Fruit fly (Drosophila melanogaster) whole organism, embryonic: ENCODE data around the gene Grd.

Experiments
- Ada2b ChIP-seq: fragments of 200-800 bp; sonication (Bioruptor generic); IDR thresholded peaks from 2 replicates; pipeline ENCODE4 v1.3.6; 2022; ENCODE audit warnings: missing biosample characterization, missing genetic modification characterization
- Atf3 ChIP-seq: fragments of 200-800 bp; sonication (Bioruptor generic); optimal IDR thresholded peaks from 3 replicates; lab custom pipeline; 2016; ENCODE audit warnings: missing biosample characterization, missing genetic modification characterization
- B-H1 ChIP-seq: fragments of 200-800 bp; sonication (Bioruptor generic); IDR thresholded peaks from 3 replicates; pipeline ENCODE4 v1.3.6; 2022; ENCODE audit warnings: missing biosample characterization, missing genetic modification characterization
- CG10366 ChIP-seq: fragments of 200-800 bp; sonication (Bioruptor generic); IDR thresholded peaks from 2 replicates; pipeline ENCODE4 v1.3.6; 2022; ENCODE audit warnings: missing biosample characterization, missing genetic modification characterization
- CG10979 ChIP-seq: fragments of 200-800 bp; sonication (Bioruptor generic); optimal IDR thresholded peaks from 2 replicates; lab custom pipeline; 2018; ENCODE audit warnings: missing biosample characterization, mild to moderate bottlenecking, missing genetic modification characterization, moderate library complexity
- CG12769 ChIP-seq: fragments of 200-800 bp; sonication (Bioruptor generic); optimal IDR thresholded peaks from 2 replicates; lab custom pipeline; 2019; ENCODE audit warnings: missing biosample characterization, mild to moderate bottlenecking, missing genetic modification characterization, moderate library complexity
- CG12942 ChIP-seq: fragments of 200-800 bp; sonication (Bioruptor generic); optimal IDR thresholded peaks from 3 replicates; lab custom pipeline; 2016; ENCODE audit warnings: missing biosample characterization, missing genetic modification characterization
- CG14441 ChIP-seq: fragments of 200-800 bp; sonication (Bioruptor generic); IDR thresholded peaks from 2 replicates; pipeline ENCODE4 v1.3.6; 2022; ENCODE audit warnings: missing biosample characterization, missing genetic modification characterization
- CG15011 ChIP-seq: fragments of 200-800 bp; sonication (Bioruptor generic); optimal IDR thresholded peaks from 3 replicates; lab custom pipeline; 2018; ENCODE audit warnings: missing biosample characterization, mild to moderate bottlenecking, missing genetic modification characterization
- CG1647 ChIP-seq: fragments of 200-800 bp; sonication (Bioruptor generic); optimal IDR thresholded peaks from 3 replicates; lab custom pipeline; 2016; ENCODE audit warnings: missing biosample characterization, missing genetic modification characterization
- CG17186 ChIP-seq: fragments of 200-800 bp; sonication (Bioruptor generic); optimal IDR thresholded peaks from 3 replicates; lab custom pipeline; 2017; ENCODE audit warnings: missing biosample characterization, missing genetic modification reagents, missing genetic modification characterization
- CG17359 ChIP-seq: fragments of 200-800 bp; sonication (Bioruptor generic); optimal IDR thresholded peaks from 3 replicates; lab custom pipeline; 2018; ENCODE audit warnings: missing biosample characterization, mild to moderate bottlenecking, missing genetic modification characterization, moderate library complexity
- CG17912 ChIP-seq: fragments of 200-800 bp; sonication (Bioruptor generic); optimal IDR thresholded peaks from 2 replicates; lab custom pipeline; 2018; ENCODE audit warnings: missing biosample characterization, mild to moderate bottlenecking, missing genetic modification characterization
- CG18262 ChIP-seq: fragments of 200-800 bp; optimal IDR thresholded peaks from 3 replicates; lab custom pipeline; 2019; ENCODE audit warnings: missing biosample characterization, mild to moderate bottlenecking, missing genetic modification characterization, moderate library complexity
- CG1832 ChIP-seq: fragments of 200-800 bp; sonication (Bioruptor generic); optimal IDR thresholded peaks from 2 replicates; lab custom pipeline; 2017; ENCODE audit warnings: missing biosample characterization, mild to moderate bottlenecking, missing genetic modification characterization, inconsistent platforms
- CG2875 ChIP-seq: fragments of 200-800 bp; sonication (Bioruptor generic); optimal IDR thresholded peaks from 2 replicates; lab custom pipeline; 2017; ENCODE audit warnings: missing biosample characterization, mild to moderate bottlenecking, missing genetic modification characterization, missing genetic modification reagents
- CG30431 ChIP-seq: fragments of 200-800 bp; sonication (Bioruptor generic); optimal IDR thresholded peaks from 2 replicates; lab custom pipeline; 2017; ENCODE audit warnings: missing biosample characterization, missing genetic modification characterization
- CG5180 ChIP-seq: fragments of 200-800 bp; sonication (Bioruptor generic); optimal IDR thresholded peaks from 3 replicates; lab custom pipeline; 2017; ENCODE audit warnings: missing biosample characterization, missing genetic modification characterization, mild to moderate bottlenecking, moderate library complexity, missing genetic modification reagents
- CG6175 ChIP-seq: fragments of 200-800 bp; sonication (Bioruptor generic); IDR thresholded peaks from 3 replicates; pipeline ENCODE4 v1.3.6; 2022; ENCODE audit warnings: missing biosample characterization, missing genetic modification characterization
- CG8281 ChIP-seq: fragments of 200-800 bp; sonication (Bioruptor generic); optimal IDR thresholded peaks from 2 replicates; lab custom pipeline; 2018; ENCODE audit warnings: missing biosample characterization, mild to moderate bottlenecking, missing genetic modification characterization, moderate library complexity
- CG8359 ChIP-seq: fragments of 200-800 bp; sonication (Bioruptor generic); optimal IDR thresholded peaks from 2 replicates; lab custom pipeline; 2017; ENCODE audit warnings: missing biosample characterization, mild to moderate bottlenecking, missing genetic modification characterization, borderline replicate concordance
- CTCF ChIP-seq: fragments of 200-800 bp; sonication (Bioruptor generic); optimal IDR thresholded peaks from 2 replicates; lab custom pipeline; 2017; ENCODE audit warnings: missing biosample characterization, mild to moderate bottlenecking, missing genetic modification characterization, moderate library complexity
- Dbx ChIP-seq: fragments of 200-800 bp; sonication (Bioruptor generic); IDR thresholded peaks from 3 replicates; pipeline ENCODE4 v1.3.6; 2022; ENCODE audit warnings: missing biosample characterization, missing genetic modification characterization
- Eip74EF ChIP-seq, 2 experiments: fragments of 200-800 bp in 1 of 2; fragments of >200 bp in 1 of 2; sonication (Bioruptor generic) in 1 of 2; optimal IDR thresholded peaks; 2 replicates each; lab custom pipeline; 2017 to 2019; ENCODE audit warnings: missing biosample characterization in 2 of 2, missing genetic modification characterization in 2 of 2, mild to moderate bottlenecking in 1 of 2, moderate library complexity in 1 of 2
- Ets65A ChIP-seq: fragments of 200-800 bp; sonication (Bioruptor generic); peaks from one replicate; lab custom pipeline; 2016; ENCODE audit warnings: missing biosample characterization, missing genetic modification characterization
- Gug ChIP-seq: fragments of 200-800 bp; sonication (Bioruptor generic); IDR thresholded peaks from 4 replicates; pipeline ENCODE4 v1.3.6; 2022; ENCODE audit warnings: missing biosample characterization, missing genetic modification characterization
- HHEX ChIP-seq: fragments of 200-800 bp; sonication (Bioruptor generic); optimal IDR thresholded peaks from 3 replicates; lab custom pipeline; 2017; ENCODE audit warnings: missing biosample characterization, mild to moderate bottlenecking, missing genetic modification characterization, missing genetic modification reagents
- HLH54F ChIP-seq: fragments of 200-800 bp; sonication (Bioruptor generic); optimal IDR thresholded peaks from 3 replicates; lab custom pipeline; 2016; ENCODE audit warnings: missing biosample characterization, missing genetic modification characterization
- HmgZ ChIP-seq: fragments of 200-800 bp; sonication (Bioruptor generic); optimal IDR thresholded peaks from 2 replicates; lab custom pipeline; 2018; ENCODE audit warnings: missing biosample characterization, mild to moderate bottlenecking, missing genetic modification characterization
- Mes4 ChIP-seq: fragments of 200-800 bp; sonication (Bioruptor generic); optimal IDR thresholded peaks from 2 replicates; lab custom pipeline; 2016; ENCODE audit warnings: missing biosample characterization, missing genetic modification characterization
- Optix ChIP-seq: fragments of 200-800 bp; sonication (Bioruptor generic); IDR thresholded peaks from 3 replicates; pipeline ENCODE4 v1.3.6; 2022; ENCODE audit warnings: missing biosample characterization, missing genetic modification characterization
- Sox102F ChIP-seq: fragments of 200-800 bp; sonication (Bioruptor generic); optimal IDR thresholded peaks from 2 replicates; lab custom pipeline; 2018; ENCODE audit warnings: missing biosample characterization, mild to moderate bottlenecking, missing genetic modification characterization, moderate library complexity
- Trl ChIP-seq, 3 experiments: fragments of >200 bp in 2 of 3; fragments of 200-800 bp in 1 of 3; sonication (Bioruptor generic) in 1 of 3; optimal IDR thresholded peaks; 2 replicates in 1 of 3; 3 replicates in 2 of 3; lab custom pipeline; 2016 to 2017; ENCODE audit warnings: missing biosample characterization in 1 of 3, missing genetic modification characterization in 1 of 3
- dimm ChIP-seq: fragments of 200-800 bp; sonication (Bioruptor generic); IDR thresholded peaks from 2 replicates; pipeline ENCODE4 v1.3.6; 2022; ENCODE audit warnings: missing biosample characterization, missing genetic modification characterization
- dmrt11E ChIP-seq: fragments of 200-800 bp; sonication (Bioruptor generic); optimal IDR thresholded peaks from 3 replicates; lab custom pipeline; 2018; ENCODE audit warnings: missing biosample characterization, mild to moderate bottlenecking, missing genetic modification characterization, moderate library complexity
- fd3F ChIP-seq: fragments of 200-800 bp; sonication (Bioruptor generic); optimal IDR thresholded peaks from 2 replicates; lab custom pipeline; 2018; ENCODE audit warnings: missing biosample characterization, mild to moderate bottlenecking, missing genetic modification characterization, moderate library complexity
- gfzf ChIP-seq: fragments of 200-800 bp; sonication (Bioruptor generic); optimal IDR thresholded peaks from 2 replicates; lab custom pipeline; 2016; ENCODE audit warnings: missing biosample characterization, mild to moderate bottlenecking, missing genetic modification characterization, moderate library complexity
- hb ChIP-seq: fragments of 200-800 bp; sonication (Bioruptor generic); IDR thresholded peaks from 3 replicates; pipeline ENCODE4 v1.3.6; 2022; ENCODE audit warnings: missing biosample characterization, missing genetic modification characterization; ENCODE audit not compliant: partially characterized antibody
- hth ChIP-seq: fragments of >200 bp; optimal IDR thresholded peaks from 2 replicates; lab custom pipeline; 2017; ENCODE audit warnings: inconsistent platforms
- kni ChIP-seq: fragments of 200-800 bp; sonication (Bioruptor generic); optimal IDR thresholded peaks from 3 replicates; lab custom pipeline; 2017; ENCODE audit warnings: mild to moderate bottlenecking, missing biosample characterization, missing genetic modification reagents, missing genetic modification characterization
- lola ChIP-seq, 3 experiments: fragments of >200 bp in 2 of 3; fragments of 200-800 bp in 1 of 3; sonication (Bioruptor generic) in 1 of 3; optimal IDR thresholded peaks; 2 replicates each; lab custom pipeline; 2017 to 2019; ENCODE audit warnings: missing biosample characterization in 3 of 3, missing genetic modification characterization in 3 of 3, mild to moderate bottlenecking in 1 of 3, moderate library complexity in 1 of 3
- nau ChIP-seq: fragments of 200-800 bp; sonication (Bioruptor generic); optimal IDR thresholded peaks from 3 replicates; lab custom pipeline; 2017; ENCODE audit warnings: missing biosample characterization, mild to moderate bottlenecking, missing genetic modification characterization, missing genetic modification reagents
- pb ChIP-seq: fragments of 200-800 bp; sonication (Bioruptor generic); optimal IDR thresholded peaks from 3 replicates; lab custom pipeline; 2016; ENCODE audit warnings: missing biosample characterization, missing genetic modification characterization
- peb ChIP-seq: fragments of 200-800 bp; sonication (Bioruptor generic); IDR thresholded peaks from 2 replicates; pipeline ENCODE4 v1.3.6; 2022; ENCODE audit warnings: missing biosample characterization, missing genetic modification characterization
- pfk ChIP-seq: fragments of 200-800 bp; sonication (Bioruptor generic); optimal IDR thresholded peaks from 2 replicates; lab custom pipeline; 2018; ENCODE audit warnings: missing biosample characterization, mild to moderate bottlenecking, missing genetic modification characterization, moderate library complexity
- phol ChIP-seq: fragments of 200-800 bp; sonication (Bioruptor generic); optimal IDR thresholded peaks from 3 replicates; lab custom pipeline; 2018; ENCODE audit warnings: missing biosample characterization, mild to moderate bottlenecking, missing genetic modification characterization, moderate library complexity
- pnt ChIP-seq: fragments of 200-800 bp; sonication (Bioruptor generic); optimal IDR thresholded peaks from 3 replicates; lab custom pipeline; 2016; ENCODE audit warnings: missing biosample characterization, missing genetic modification characterization
- ro ChIP-seq: fragments of 200-800 bp; sonication (Bioruptor generic); IDR thresholded peaks from 2 replicates; pipeline ENCODE4 v1.3.6; 2022; ENCODE audit warnings: missing biosample characterization, missing genetic modification characterization
- slp2 ChIP-seq: fragments of 200-800 bp; sonication (Bioruptor generic); optimal IDR thresholded peaks from 2 replicates; lab custom pipeline; 2016; ENCODE audit warnings: missing biosample characterization, missing genetic modification characterization
- unpg ChIP-seq: fragments of 200-800 bp; sonication (Bioruptor generic); optimal IDR thresholded peaks from 3 replicates; lab custom pipeline; 2018; ENCODE audit warnings: missing biosample characterization, mild to moderate bottlenecking, missing genetic modification characterization, moderate library complexity

Gene Grd

DNA sequence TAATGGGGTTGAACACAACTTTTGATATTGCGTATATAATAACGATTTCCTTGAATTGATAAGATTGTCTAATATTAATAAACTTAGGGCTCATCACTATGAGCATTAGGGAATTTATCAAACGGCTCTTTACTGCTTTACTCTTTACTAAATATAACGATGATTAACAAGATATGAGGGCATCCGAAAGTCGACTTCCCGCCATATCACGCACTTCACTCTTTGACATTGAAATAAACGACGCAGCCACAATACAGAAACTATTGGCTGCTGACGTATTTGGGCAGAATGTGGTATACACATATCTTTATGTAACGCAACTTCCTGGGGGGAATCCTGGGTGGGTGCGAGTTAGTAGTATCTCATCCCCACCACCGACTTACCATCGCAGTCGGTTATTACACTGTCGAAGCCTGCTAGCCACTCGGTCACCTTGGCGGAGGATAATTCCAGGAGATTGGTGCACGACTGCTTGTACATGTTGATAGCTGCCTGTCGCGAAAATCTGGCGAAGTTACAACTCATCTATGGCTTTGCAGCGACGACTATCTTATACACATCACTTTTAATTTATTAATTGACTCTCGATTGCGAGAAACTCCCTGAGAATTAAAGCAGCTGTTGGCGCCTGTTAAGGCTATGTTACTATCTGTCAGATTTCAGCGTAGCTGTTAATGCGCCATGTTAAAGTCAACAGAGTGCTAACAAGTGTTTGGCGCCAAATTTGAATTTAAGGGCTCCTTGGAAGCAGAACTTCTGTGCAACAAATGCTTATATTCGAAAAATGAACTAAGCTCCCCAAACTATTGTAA is 20.0 kb downstream of the Grd start, which contains the start of gene CG5567 (continued):
- TF ChIP-seq fd3F (no peak), CG17186 (GFP tag; lab: Kevin White, UChicago) (no peak), phol (tag; lab: Kevin White, UChicago) (peak; percentile 2), slp2 (GFP tag; lab: Kevin White, UChicago) (no peak), pb (GFP tag; lab: Kevin White, UChicago) (no peak), dimm (GFP tag; lab: Robert Waterston, UW) (no peak), lola (GFP tag; optimal IDR thresholded peaks at IDR 0.05; lab: Kevin White, UChicago) (no peak), CG6175 (no peak), Optix (GFP tag; lab: Robert Waterston, UW) (no peak), gfzf (GFP tag; lab: Kevin White, UChicago) (no peak), Ada2b (GFP tag; lab: Robert Waterston, UW) (no peak), CG15011 (GFP tag; lab: Kevin White, UChicago) (no peak), CTCF (GFP tag; lab: Kevin White, UChicago) (no peak), HHEX (GFP tag; lab: Kevin White, UChicago) (no peak), CG14441 (GFP tag; lab: Robert Waterston, UW) (no peak), CG12769 (peak; percentile 17), Trl (optimal IDR thresholded peaks at IDR 0.05; lab: Kevin White, UChicago) (no peak), Trl (GFP tag; optimal IDR thresholded peaks at IDR 0.05; lab: Kevin White, UChicago) (no peak), dmrt11E (tag; lab: Kevin White, UChicago) (no peak), CG1647 (GFP tag; lab: Kevin White, UChicago) (no peak), pnt (GFP tag; lab: Kevin White, UChicago) (no peak), CG5180 (GFP tag; lab: Kevin White, UChicago) (no peak), unpg (GFP tag; lab: Kevin White, UChicago) (no peak), CG2875 (GFP tag; lab: Kevin White, UChicago) (no peak), B-H1 (no peak), CG12942 (GFP tag; lab: Kevin White, UChicago) (no peak), hb (GFP tag; lab: Robert Waterston, UW) (no peak), Gug (GFP tag; lab: Robert Waterston, UW) (no peak), CG8359 (no peak), CG18262 (tag; lab: Kevin White, UChicago) (no peak), CG8281 (tag; lab: Kevin White, UChicago) (no peak), CG17359 (tag; lab: Kevin White, UChicago) (peak; percentile 9), Dbx (GFP tag; lab: Robert Waterston, UW) (no peak), hth (lab: Kevin White, UChicago) (no peak), Ets65A (GFP tag; lab: Kevin White, UChicago) (no peak), ro (no peak), peb (GFP tag; lab: Robert Waterston, UW) (no peak), nau (GFP tag; lab: Kevin White, UChicago) (no peak), Mes4 (GFP tag; lab: Kevin White, UChicago) (no peak), CG10979 (tag; lab: Kevin White, UChicago) (no peak), HmgZ (tag; lab: Kevin White, UChicago) (peak; percentile 22), CG17912 (GFP tag; lab: Kevin White, UChicago) (no peak), Eip74EF (GFP tag; optimal IDR thresholded peaks at IDR 0.05; lab: Kevin White, UChicago) (no peak), HLH54F (GFP tag; lab: Kevin White, UChicago) (peak; percentile 19), CG30431 (GFP tag; lab: Kevin White, UChicago) (no peak), CG1832 (no peak), pfk (no peak), CG10366 (GFP tag; lab: Robert Waterston, UW) (no peak), Sox102F (GFP tag; lab: Kevin White, UChicago) (no peak), Atf3 (GFP tag; lab: Kevin White, UChicago) (no peak), kni (GFP tag; lab: Kevin White, UChicago) (no peak)
